Worm (Caenorhabditis elegans) whole organism, L4 larva: ENCODE data around the gene nfya-1.

Experiments
- daf-19 ChIP-seq: fragments of 200-800 bp; sonication (Bioruptor generic); conservative IDR thresholded peaks from 2 replicates; pipeline ENCODE4 v1.3.6; 2022; ENCODE audit warnings: missing genetic modification characterization, missing compliant biosample characterization
- hlh-30 ChIP-seq: sonication (generic microtip); optimal IDR thresholded peaks from 2 replicates; lab custom pipeline; 2017; ENCODE audit warnings: antibody characterized with exemption, mild to moderate bottlenecking, missing genetic modification characterization, missing compliant biosample characterization; ENCODE audit not compliant: insufficient read depth
- lin-13 ChIP-seq: fragments of 150-350 bp; optimal IDR thresholded peaks from 2 replicates; lab custom pipeline; 2014; ENCODE audit warnings: missing biosample characterization, missing genetic modification reagents, missing genetic modification characterization
- nhr-6 ChIP-seq: fragments of 150-350 bp; optimal IDR thresholded peaks from 2 replicates; lab custom pipeline; 2014; ENCODE audit warnings: missing biosample characterization, missing genetic modification characterization

DNA sequence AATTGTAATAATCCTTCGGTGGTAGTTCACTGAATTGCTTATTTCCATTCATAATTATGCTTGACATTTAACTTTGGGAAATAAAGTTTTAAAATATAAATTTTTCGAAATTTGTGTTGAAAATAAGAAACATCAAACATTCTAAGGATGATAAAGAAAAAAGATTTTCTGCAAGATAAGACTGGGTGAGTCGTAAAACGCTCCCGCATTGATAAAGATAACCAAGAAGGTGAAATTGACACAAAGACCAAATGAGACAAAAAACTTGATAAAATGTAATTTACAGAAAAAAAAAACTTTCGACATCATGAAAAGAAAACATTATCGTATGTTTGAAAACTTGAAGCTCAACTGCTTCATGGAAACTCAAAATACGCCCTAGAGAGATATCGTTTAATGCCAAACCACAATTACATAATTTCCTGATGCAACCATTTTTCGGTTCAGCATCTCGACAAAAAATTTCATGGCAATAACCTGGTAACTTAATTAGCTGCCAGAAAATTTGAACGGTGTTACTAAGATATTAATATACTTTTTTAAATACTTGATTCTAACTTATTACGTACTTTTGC, 21.5 kb upstream of the nfya-1 start:
- TF ChIP-seq lin-13, result no peak
- no peak for TF ChIP-seq nhr-6 (tag; lab: Kevin White, UChicago)
- TF ChIP-seq daf-19 (GFP tag; lab: Robert Waterston, UW), result no peak
- no peak for TF ChIP-seq hlh-30 (tag; lab: Kevin White, UChicago)
